Fruit fly (Drosophila melanogaster): ENCODE results near the gene CG9316.
A peak's percentile ranks its signal among the peaks of the same experiment; 100 is the strongest.

CG9316 gene

DNA sequence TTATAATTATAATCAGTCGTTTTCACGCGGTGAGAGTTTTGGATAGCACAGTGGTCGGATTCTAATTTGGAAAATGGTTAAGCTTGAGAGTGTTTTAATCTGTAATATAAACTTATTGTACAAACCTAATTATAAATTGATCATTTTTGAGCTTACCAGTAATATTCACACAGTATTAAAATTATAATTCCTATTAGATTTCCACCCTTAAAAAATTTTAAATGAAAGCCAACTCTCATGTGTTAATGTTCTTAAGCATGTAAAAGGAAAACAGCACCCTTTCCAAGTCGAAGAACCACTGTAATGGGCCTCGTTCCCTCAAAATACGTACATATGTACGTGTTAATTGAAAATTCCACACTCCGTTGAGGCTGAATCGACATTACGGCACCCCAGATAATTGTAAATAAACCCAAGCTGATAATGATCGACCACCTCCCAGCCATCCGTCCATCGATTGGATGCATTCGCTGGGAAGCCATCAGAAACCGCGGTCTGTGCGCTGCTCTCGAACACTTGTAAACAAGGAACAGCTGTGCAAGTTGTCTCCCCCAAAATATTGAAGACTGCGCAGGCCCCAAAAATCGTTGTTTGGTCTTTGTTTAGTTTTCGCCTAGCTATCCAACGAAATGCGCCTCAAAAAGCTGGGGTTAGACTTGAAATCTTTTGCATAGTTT lies 33.6 kb upstream of the CG9316 start:
- TF ChIP-seq CG32264 (GFP tag; optimal IDR thresholded peaks at IDR 0.05), result peak; percentile 15
- TF ChIP-seq woc (GFP tag; optimal IDR thresholded peaks at IDR 0.05), result peak; percentile 40
- TF ChIP-seq Hnf4 (GFP tag; optimal IDR thresholded peaks at IDR 0.05), result peak; percentile 64
- TF ChIP-seq Rel (GFP tag; optimal IDR thresholded peaks at IDR 0.05), result no peak
- peak; percentile 65 for TF ChIP-seq Rel (tag; optimal IDR thresholded peaks at IDR 0.05)
- peak in 1 of 2 experiments; percentile 77 for TF ChIP-seq foxo (GFP tag; optimal IDR thresholded peaks at IDR 0.05)
- peak; percentile 57 for TF ChIP-seq OdsH (GFP tag; optimal IDR thresholded peaks at IDR 0.05)
- no peak for TF ChIP-seq Mio (GFP tag; optimal IDR thresholded peaks at IDR 0.05)
- peak; percentile 66 for TF ChIP-seq fru (GFP tag; optimal IDR thresholded peaks at IDR 0.05)
- peak; percentile 59 for TF ChIP-seq sage (GFP tag; optimal IDR thresholded peaks at IDR 0.05)
- TF ChIP-seq usp (GFP tag; optimal IDR thresholded peaks at IDR 0.05), result no peak
- TF ChIP-seq HLH106 (tag; optimal IDR thresholded peaks at IDR 0.05), result peak; percentile 70
- TF ChIP-seq Hr83 (GFP tag; optimal IDR thresholded peaks at IDR 0.05; ENCODE audit: poor library complexity, severe bottlenecking), result peak; percentile 54
- peak; percentile 25 for TF ChIP-seq psq (GFP tag; optimal IDR thresholded peaks at IDR 0.05)
- peak; percentile 62 for TF ChIP-seq ey (GFP tag; optimal IDR thresholded peaks at IDR 0.05)
- TF ChIP-seq dmrt93B (GFP tag; optimal IDR thresholded peaks at IDR 0.05), result peak; percentile 38
- no peak for TF ChIP-seq Abd-B (GFP tag; optimal IDR thresholded peaks at IDR 0.05)
- TF ChIP-seq br (GFP tag; optimal IDR thresholded peaks at IDR 0.05), result peak; percentile 65
- peak; percentile 79 for TF ChIP-seq h (GFP tag; optimal IDR thresholded peaks at IDR 0.05)
- peak; percentile 72 for TF ChIP-seq rgr (GFP tag; optimal IDR thresholded peaks at IDR 0.05)
- TF ChIP-seq jim (GFP tag; optimal IDR thresholded peaks at IDR 0.05), result no peak
- TF ChIP-seq Dfd (GFP tag; optimal IDR thresholded peaks at IDR 0.05), result peak; percentile 53
- no peak for TF ChIP-seq GATAd (GFP tag; optimal IDR thresholded peaks at IDR 0.05)
- no peak for TF ChIP-seq pan (optimal IDR thresholded peaks at IDR 0.05)
- TF ChIP-seq Sp1 (GFP tag; optimal IDR thresholded peaks at IDR 0.05), result peak; percentile 58
- TF ChIP-seq sv (GFP tag; optimal IDR thresholded peaks at IDR 0.05), result no peak
- no peak for TF ChIP-seq lola (GFP tag; optimal IDR thresholded peaks at IDR 0.05)

DNA sequence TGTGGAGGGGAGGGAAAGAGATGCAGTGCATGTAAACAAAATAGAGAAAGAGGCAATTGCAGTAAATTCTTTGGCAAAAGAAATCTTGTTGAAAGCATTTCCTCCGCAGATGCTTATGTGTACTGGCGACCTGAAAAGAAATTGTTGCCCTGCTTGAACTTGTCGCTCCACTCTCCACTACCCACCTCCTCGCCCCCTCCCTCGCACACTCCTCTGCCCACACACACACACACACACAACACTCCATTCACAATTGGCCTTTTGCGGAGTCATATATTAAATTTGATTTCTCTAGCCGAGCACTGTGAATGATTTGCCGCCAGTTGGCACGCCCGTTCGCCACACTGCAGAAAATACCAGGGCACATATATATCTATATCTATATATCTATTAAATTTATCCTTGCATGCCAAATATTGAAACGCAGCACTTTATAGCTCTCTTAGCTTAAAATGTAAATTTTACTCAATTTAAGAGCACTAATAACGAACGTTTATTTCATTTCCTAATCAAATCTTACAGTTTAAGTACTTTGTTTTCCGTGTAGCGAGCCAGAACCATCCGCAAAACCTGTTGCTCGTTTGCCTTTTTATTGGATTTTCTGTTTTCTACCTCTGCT lies 32.6 kb upstream of the CG9316 start:
- TF ChIP-seq dmrt93B (GFP tag; optimal IDR thresholded peaks at IDR 0.05) (peak; percentile 29), GATAd (GFP tag; optimal IDR thresholded peaks at IDR 0.05) (no peak), pan (optimal IDR thresholded peaks at IDR 0.05) (no peak), Dfd (GFP tag; optimal IDR thresholded peaks at IDR 0.05) (no peak), tai (GFP tag; optimal IDR thresholded peaks at IDR 0.05) (no peak), Mio (GFP tag; optimal IDR thresholded peaks at IDR 0.05) (no peak), Vsx2 (GFP tag; optimal IDR thresholded peaks at IDR 0.05; ENCODE audit: partially characterized antibody) (no peak), sage (GFP tag; optimal IDR thresholded peaks at IDR 0.05) (no peak), foxo (GFP tag; optimal IDR thresholded peaks at IDR 0.05) (peak; percentile 20 to 76), Abd-B (GFP tag; optimal IDR thresholded peaks at IDR 0.05) (no peak), sv (GFP tag; optimal IDR thresholded peaks at IDR 0.05) (peak; percentile 60), CG9705 (GFP tag; optimal IDR thresholded peaks at IDR 0.05) (peak; percentile 50), usp (GFP tag; optimal IDR thresholded peaks at IDR 0.05) (no peak), ey (GFP tag; optimal IDR thresholded peaks at IDR 0.05) (peak; percentile 71), Dif (GFP tag; optimal IDR thresholded peaks at IDR 0.05; ENCODE audit: partially characterized antibody) (no peak), rgr (GFP tag; optimal IDR thresholded peaks at IDR 0.05) (peak; percentile 75), OdsH (GFP tag; optimal IDR thresholded peaks at IDR 0.05) (peak; percentile 75), psq (GFP tag; optimal IDR thresholded peaks at IDR 0.05) (peak; percentile 54), dsf (GFP tag; optimal IDR thresholded peaks at IDR 0.05; ENCODE audit: borderline replicate concordance) (no peak), Rel (GFP tag; optimal IDR thresholded peaks at IDR 0.05) (no peak), Rel (tag; optimal IDR thresholded peaks at IDR 0.05) (peak; percentile 4), Hr78 (GFP tag; optimal IDR thresholded peaks at IDR 0.05) (peak; percentile 27), fru (GFP tag; optimal IDR thresholded peaks at IDR 0.05) (peak; percentile 81), Sp1 (GFP tag; optimal IDR thresholded peaks at IDR 0.05) (peak; percentile 77), woc (GFP tag; optimal IDR thresholded peaks at IDR 0.05) (peak; percentile 34), h (GFP tag; optimal IDR thresholded peaks at IDR 0.05) (peak; percentile 79), CG32264 (GFP tag; optimal IDR thresholded peaks at IDR 0.05) (peak; percentile 38), Jra (GFP tag; optimal IDR thresholded peaks at IDR 0.05) (no peak), lola (GFP tag; optimal IDR thresholded peaks at IDR 0.05) (no peak), Myc (optimal IDR thresholded peaks at IDR 0.05) (no peak), Hr83 (GFP tag; optimal IDR thresholded peaks at IDR 0.05; ENCODE audit: poor library complexity, severe bottlenecking) (no peak), dl (GFP tag; optimal IDR thresholded peaks at IDR 0.05; ENCODE audit: insufficient read depth in 1 of 2, partially characterized antibody in 2 of 2) (no peak), CrebA (GFP tag; optimal IDR thresholded peaks at IDR 0.05; ENCODE audit: borderline replicate concordance) (no peak), N (GFP tag; optimal IDR thresholded peaks at IDR 0.05) (no peak), brk (GFP tag; optimal IDR thresholded peaks at IDR 0.05) (no peak), Hnf4 (GFP tag; optimal IDR thresholded peaks at IDR 0.05) (peak; percentile 63), jim (GFP tag; optimal IDR thresholded peaks at IDR 0.05) (no peak), br (GFP tag; optimal IDR thresholded peaks at IDR 0.05) (peak; percentile 56), HLH106 (tag; optimal IDR thresholded peaks at IDR 0.05) (peak; percentile 81)
